Worm (Caenorhabditis elegans) whole organism, L3 larva: ENCODE results near the gene C35D10.7.

Experiments
- ZK546.5 ChIP-seq: sonication (generic microtip); optimal IDR thresholded peaks from 2 replicates; lab custom pipeline; 2017; ENCODE audit warnings: missing biosample characterization, missing genetic modification characterization
- aly-2 ChIP-seq: fragments of 150-350 bp; optimal IDR thresholded peaks from 2 replicates; lab custom pipeline; 2014; ENCODE audit warnings: missing biosample characterization, missing genetic modification characterization
- ama-1 ChIP-seq: fragments of 150-350 bp; optimal IDR thresholded peaks from 2 replicates; lab custom pipeline; 2018
- ceh-16 ChIP-seq: sonication (generic microtip); optimal IDR thresholded peaks from 2 replicates; lab custom pipeline; 2017; ENCODE audit warnings: missing biosample characterization, missing genetic modification characterization
- ceh-28 ChIP-seq: fragments of 150-350 bp; optimal IDR thresholded peaks from 2 replicates; lab custom pipeline; 2014; ENCODE audit warnings: missing biosample characterization, missing genetic modification reagents, missing genetic modification characterization
- ceh-82 ChIP-seq: fragments of 150-350 bp; optimal IDR thresholded peaks from 2 replicates; lab custom pipeline; 2014; ENCODE audit warnings: missing biosample characterization, missing genetic modification characterization
- ceh-9 ChIP-seq: sonication (generic microtip); optimal IDR thresholded peaks from 2 replicates; lab custom pipeline; 2018; ENCODE audit warnings: missing biosample characterization, missing genetic modification characterization
- egl-27 ChIP-seq: sonication (generic microtip); optimal IDR thresholded peaks from 4 replicates; lab custom pipeline; 2017; ENCODE audit warnings: missing biosample characterization, missing genetic modification reagents, missing genetic modification characterization
- egl-5 ChIP-seq: fragments of 150-350 bp; optimal IDR thresholded peaks from 2 replicates; lab custom pipeline; 2017; ENCODE audit warnings: missing biosample characterization, missing genetic modification reagents, missing genetic modification characterization, inconsistent platforms
- elt-1 ChIP-seq: fragments of 150-350 bp; optimal IDR thresholded peaks from 2 replicates; lab custom pipeline; 2014; ENCODE audit warnings: missing biosample characterization, missing genetic modification characterization
- elt-3 ChIP-seq, 3 experiments: fragments of 150-350 bp in 1 of 3; sonication (generic microtip) in 2 of 3; optimal IDR thresholded peaks; 2 replicates in 2 of 3; 4 replicates in 1 of 3; lab custom pipeline; 2014 to 2017; ENCODE audit warnings: missing biosample characterization in 3 of 3, missing genetic modification characterization in 3 of 3
- eor-1 ChIP-seq, 2 experiments: fragments of 150-350 bp; optimal IDR thresholded peaks; 2 replicates each; lab custom pipeline; 2014 to 2018; ENCODE audit warnings: missing biosample characterization in 2 of 2, missing genetic modification characterization in 2 of 2
- fkh-2 ChIP-seq: fragments of 150-350 bp; optimal IDR thresholded peaks from 2 replicates; lab custom pipeline; 2014; ENCODE audit warnings: missing biosample characterization, missing genetic modification reagents, missing genetic modification characterization
- fos-1 ChIP-seq: fragments of 150-350 bp; optimal IDR thresholded peaks from 2 replicates; lab custom pipeline; 2014; ENCODE audit warnings: missing biosample characterization, missing genetic modification characterization
- hmg-11 ChIP-seq: sonication (generic microtip); optimal IDR thresholded peaks from 2 replicates; lab custom pipeline; 2016; ENCODE audit warnings: missing genetic modification characterization, missing compliant biosample characterization
- jun-1 ChIP-seq: fragments of 150-350 bp; optimal IDR thresholded peaks from 2 replicates; lab custom pipeline; 2014; ENCODE audit warnings: missing biosample characterization, missing genetic modification reagents, missing genetic modification characterization
- lin-15B ChIP-seq: fragments of 150-350 bp; optimal IDR thresholded peaks from 2 replicates; lab custom pipeline; 2014; ENCODE audit warnings: missing biosample characterization, missing genetic modification characterization
- lin-39 ChIP-seq: fragments of 150-350 bp; optimal IDR thresholded peaks from 2 replicates; lab custom pipeline; 2018; ENCODE audit warnings: missing biosample characterization, missing genetic modification reagents, missing genetic modification characterization
- lsy-12 ChIP-seq: sonication (generic microtip); optimal IDR thresholded peaks from 2 replicates; lab custom pipeline; 2016; ENCODE audit warnings: mild to moderate bottlenecking, missing genetic modification characterization, missing compliant biosample characterization
- mml-1 ChIP-seq: fragments of 150-350 bp; sonication (generic microtip); optimal IDR thresholded peaks from 3 replicates; lab custom pipeline; 2014; ENCODE audit warnings: missing biosample characterization, missing genetic modification characterization
- nhr-11 ChIP-seq: fragments of 150-350 bp; optimal IDR thresholded peaks from 2 replicates; lab custom pipeline; 2014; ENCODE audit warnings: missing biosample characterization, missing genetic modification characterization
- nhr-12 ChIP-seq: fragments of 150-350 bp; optimal IDR thresholded peaks from 2 replicates; lab custom pipeline; 2014; ENCODE audit warnings: missing biosample characterization, missing genetic modification characterization
- nhr-23 ChIP-seq: fragments of 150-350 bp; optimal IDR thresholded peaks from 2 replicates; lab custom pipeline; 2014; ENCODE audit warnings: missing biosample characterization, missing genetic modification reagents, missing genetic modification characterization
- nhr-237 ChIP-seq: fragments of 150-350 bp; optimal IDR thresholded peaks from 2 replicates; lab custom pipeline; 2014; ENCODE audit warnings: missing biosample characterization, missing genetic modification characterization
- nhr-28 ChIP-seq: fragments of 150-350 bp; optimal IDR thresholded peaks from 2 replicates; lab custom pipeline; 2014; ENCODE audit warnings: missing biosample characterization, missing genetic modification characterization
- nhr-76 ChIP-seq: fragments of 150-350 bp; sonication (generic microtip); optimal IDR thresholded peaks from 5 replicates; lab custom pipeline; 2014; ENCODE audit warnings: missing biosample characterization, missing genetic modification characterization
- nhr-77 ChIP-seq: fragments of 150-350 bp; optimal IDR thresholded peaks from 2 replicates; lab custom pipeline; 2014; ENCODE audit warnings: missing biosample characterization, missing genetic modification characterization
- pha-4 ChIP-seq: fragments of 150-350 bp; optimal IDR thresholded peaks from 2 replicates; lab custom pipeline; 2014; ENCODE audit warnings: missing biosample characterization, missing genetic modification reagents, missing genetic modification characterization
- pqm-1 ChIP-seq: fragments of 150-350 bp; optimal IDR thresholded peaks from 2 replicates; lab custom pipeline; 2017; ENCODE audit warnings: missing biosample characterization, missing genetic modification characterization, inconsistent platforms
- sea-2 ChIP-seq: fragments of 150-350 bp; sonication (generic microtip); optimal IDR thresholded peaks from 4 replicates; lab custom pipeline; 2014; ENCODE audit warnings: missing biosample characterization, missing genetic modification reagents, missing genetic modification characterization
- skn-1 ChIP-seq: fragments of 150-350 bp; optimal IDR thresholded peaks from 2 replicates; lab custom pipeline; 2014; ENCODE audit warnings: missing biosample characterization, missing genetic modification characterization
- snpc-4 ChIP-seq: fragments of 150-350 bp; optimal IDR thresholded peaks from 2 replicates; lab custom pipeline; 2014; ENCODE audit warnings: missing biosample characterization, missing genetic modification characterization
- tbx-2 ChIP-seq: sonication (generic microtip); optimal IDR thresholded peaks from 2 replicates; lab custom pipeline; 2016; ENCODE audit warnings: mild to moderate bottlenecking, missing genetic modification characterization, missing compliant biosample characterization
- unc-39 ChIP-seq: sonication (generic microtip); optimal IDR thresholded peaks from 4 replicates; lab custom pipeline; 2017; ENCODE audit warnings: missing biosample characterization, missing genetic modification characterization

The C35D10.7 gene

ce11 chrIII:4852025-4852424 is 4.0 kb upstream of the C35D10.7 start, which contains the start of gene ced-4:
Gene ced-4, plus strand, starts transcription at chrIII:4852325.
- TF ChIP-seq jun-1, result no peak
- TF ChIP-seq ceh-16 (tag; lab: Kevin White, UChicago), result no peak
- no peak for TF ChIP-seq fos-1
- no peak for TF ChIP-seq pqm-1 (tag; lab: Kevin White, UChicago)
- no peak for TF ChIP-seq elt-3 (tag; optimal IDR thresholded peaks at IDR 0.05; lab: Kevin White, UChicago)
- no peak for TF ChIP-seq nhr-237 (tag; lab: Kevin White, UChicago)
- no peak for TF ChIP-seq lin-39 (tag; lab: Kevin White, UChicago)
- no peak for TF ChIP-seq mml-1 (tag; lab: Kevin White, UChicago)
- TF ChIP-seq egl-27 (tag; lab: Kevin White, UChicago), result no peak
- TF ChIP-seq nhr-11 (tag; lab: Kevin White, UChicago), result no peak
- no peak for TF ChIP-seq ceh-82
- TF ChIP-seq elt-1 (tag; lab: Kevin White, UChicago), result no peak
- TF ChIP-seq nhr-77 (tag; lab: Kevin White, UChicago), result no peak
- TF ChIP-seq unc-39 (tag; lab: Kevin White, UChicago), result no peak
- no peak for TF ChIP-seq nhr-23 (tag; lab: Kevin White, UChicago)
- no peak for TF ChIP-seq snpc-4 (tag; lab: Kevin White, UChicago)

ce11 chrIII:4854918-4855317 is 1.1 kb upstream of the C35D10.7 start, which contains the start of gene C35D10.8:
Gene C35D10.8, plus strand, starts transcription at chrIII:4855218.
- TF ChIP-seq mml-1 (tag; lab: Kevin White, UChicago), result no peak
- no peak for TF ChIP-seq ama-1
- no peak for TF ChIP-seq pqm-1 (tag; lab: Kevin White, UChicago)
- no peak for TF ChIP-seq nhr-76
- no peak for TF ChIP-seq egl-5
- TF ChIP-seq nhr-28 (tag; lab: Kevin White, UChicago), result no peak
- TF ChIP-seq elt-1 (tag; lab: Kevin White, UChicago), result no peak
- TF ChIP-seq skn-1 (tag; lab: Kevin White, UChicago), result no peak
- TF ChIP-seq, all 47 proteins: peak for 0

ce11 chrIII:4856992-4857391 is 999 bp downstream of the C35D10.7 start:
- TF ChIP-seq ZK546.5 (tag; lab: Kevin White, UChicago) (no peak), ceh-9 (tag; lab: Kevin White, UChicago) (no peak), eor-1 (tag; optimal IDR thresholded peaks at IDR 0.05; lab: Kevin White, UChicago) (no peak), nhr-11 (tag; lab: Kevin White, UChicago) (no peak), nhr-237 (tag; lab: Kevin White, UChicago) (no peak), ceh-16 (tag; lab: Kevin White, UChicago) (no peak), jun-1 (no peak), hmg-11 (tag; lab: Kevin White, UChicago) (no peak)
- TF ChIP-seq, all 47 proteins: peak for 0

ce11 chrIII:4859039-4859438 is 3.0 kb downstream of the C35D10.7 start, which contains the start of gene C35D10.6:
Gene C35D10.6, plus strand, starts transcription at chrIII:4859339.
- TF ChIP-seq tbx-2, result no peak
- no peak for TF ChIP-seq lsy-12 (tag; lab: Kevin White, UChicago)
- no peak for TF ChIP-seq nhr-11 (tag; lab: Kevin White, UChicago)
- TF ChIP-seq mml-1 (tag; lab: Kevin White, UChicago), result no peak
- TF ChIP-seq sea-2 (GFP tag; lab: Kevin White, UChicago), result no peak
- TF ChIP-seq skn-1 (tag; lab: Kevin White, UChicago), result no peak
- no peak for TF ChIP-seq ceh-9 (tag; lab: Kevin White, UChicago)
- TF ChIP-seq eor-1 (tag; optimal IDR thresholded peaks at IDR 0.05; lab: Kevin White, UChicago), result no peak
- no peak for TF ChIP-seq ceh-82
- no peak for TF ChIP-seq ama-1
- no peak for TF ChIP-seq fos-1
- TF ChIP-seq aly-2 (tag; lab: Kevin White, UChicago), result no peak
- TF ChIP-seq fkh-2 (tag; lab: Kevin White, UChicago), result no peak
- TF ChIP-seq nhr-28 (tag; lab: Kevin White, UChicago), result no peak

ce11 chrIII:4861744-4862401 is 5.9 kb downstream of the C35D10.7 start, which contains the start of the genes C35D10.10 and C35D10.5:
Gene C35D10.10, minus strand, starts transcription at chrIII:4861794.
Gene C35D10.5, plus strand, starts transcription at chrIII:4862351.
- TF ChIP-seq ceh-28 (tag; lab: Kevin White, UChicago) (no peak), jun-1 (no peak), pha-4 (no peak), nhr-12 (tag; lab: Kevin White, UChicago) (no peak), eor-1 (tag; optimal IDR thresholded peaks at IDR 0.05; lab: Kevin White, UChicago) (no peak), lin-15B (peak; percentile 1), elt-1 (tag; lab: Kevin White, UChicago) (no peak)
- TF ChIP-seq, all 47 proteins: peak for 1
